Fruit fly (Drosophila melanogaster): ENCODE data around the gene CG43083.

The CG43083 gene

dm6 chr3L:15619626-15620247 is 28.6 kb upstream of the CG43083 start, which contains the start of gene Phs (continued):
- TF ChIP-seq CG10321 (GFP tag; IDR thresholded peaks at IDR 0.05) (0 out of 2 replicates have a peak, but pooled peaks have one; percentile 34), mirr (GFP tag; optimal IDR thresholded peaks at IDR 0.05) (peak; percentile 53), corto (GFP tag; optimal IDR thresholded peaks at IDR 0.05) (peak; percentile 59), Bdp1 (GFP tag; optimal IDR thresholded peaks at IDR 0.05) (peak; percentile 84), odd (GFP tag; optimal IDR thresholded peaks at IDR 0.05) (no peak), Dp (GFP tag; optimal IDR thresholded peaks at IDR 0.05) (peak; percentile 98), nmo (GFP tag; optimal IDR thresholded peaks at IDR 0.05) (peak; percentile 36), fd64A (GFP tag; optimal IDR thresholded peaks at IDR 0.05) (peak; percentile 55), CG4404 (GFP tag; IDR thresholded peaks at IDR 0.05) (peak; percentile 75), gsb-n (tag; optimal IDR thresholded peaks at IDR 0.05) (peak; percentile 96), CG10462 (GFP tag; optimal IDR thresholded peaks at IDR 0.05) (peak; percentile 19), tap (tag; optimal IDR thresholded peaks at IDR 0.05) (no peak), ATbp (GFP tag; optimal IDR thresholded peaks at IDR 0.05) (peak; percentile 67), jumu (GFP tag; optimal IDR thresholded peaks at IDR 0.05) (peak; percentile 90), ac (GFP tag; optimal IDR thresholded peaks at IDR 0.05) (peak; percentile 36), CG14050 (GFP tag; IDR thresholded peaks at IDR 0.05) (peak; percentile 67), CG10366 (GFP tag; IDR thresholded peaks at IDR 0.05) (peak; percentile 71), Vsx1 (GFP tag; optimal IDR thresholded peaks at IDR 0.05) (peak; percentile 15), maf-S (GFP tag; optimal IDR thresholded peaks at IDR 0.05) (peak; percentile 87), CG8089 (GFP tag; optimal IDR thresholded peaks at IDR 0.05) (peak; percentile 76), usp (GFP tag; optimal IDR thresholded peaks at IDR 0.05) (no peak), CG4707 (GFP tag; optimal IDR thresholded peaks at IDR 0.05) (peak; percentile 59), CG1792 (GFP tag; optimal IDR thresholded peaks at IDR 0.05) (peak; percentile 71), BEAF-32 (GFP tag; optimal IDR thresholded peaks at IDR 0.05) (peak; percentile 39), Deaf1 (tag; optimal IDR thresholded peaks at IDR 0.05) (peak; percentile 24), fu2 (GFP tag; optimal IDR thresholded peaks at IDR 0.05) (peak; percentile 84), Atf3 (GFP tag; optimal IDR thresholded peaks at IDR 0.05) (peak; percentile 57), CG7839 (tag; optimal IDR thresholded peaks at IDR 0.05) (peak; percentile 63), jing (GFP tag; optimal IDR thresholded peaks at IDR 0.05) (peak; percentile 48), CG18764 (GFP tag; optimal IDR thresholded peaks at IDR 0.05) (peak; percentile 79), Max (GFP tag; optimal IDR thresholded peaks at IDR 0.05) (peak; percentile 75), CG10959 (GFP tag; IDR thresholded peaks at IDR 0.05) (peak; percentile 55; the same call in 1 of the 2 replicates), ken (GFP tag; IDR thresholded peaks at IDR 0.05) (peak; percentile 94), CG18599 (GFP tag; optimal IDR thresholded peaks at IDR 0.05) (peak; percentile 83), Dbx (GFP tag; IDR thresholded peaks at IDR 0.05) (peak; percentile 93), z (GFP tag; IDR thresholded peaks at IDR 0.05) (peak; percentile 42; the same call in 1 of the 3 replicates), lmd (GFP tag; IDR thresholded peaks at IDR 0.05) (peak; percentile 66), CG4424 (GFP tag; optimal IDR thresholded peaks at IDR 0.05) (peak; percentile 83), Spps (tag; optimal IDR thresholded peaks at IDR 0.05) (no peak), cwo (GFP tag; optimal IDR thresholded peaks at IDR 0.05) (peak; percentile 47), CG9727 (GFP tag; optimal IDR thresholded peaks at IDR 0.05) (peak; percentile 10), CG18262 (tag; optimal IDR thresholded peaks at IDR 0.05) (peak; percentile 38), tgo (GFP tag; IDR thresholded peaks at IDR 0.05) (peak; percentile 65), chm (GFP tag; IDR thresholded peaks at IDR 0.05) (peak; percentile 93), CG8924 (tag; optimal IDR thresholded peaks at IDR 0.05) (peak; percentile 38), pita (GFP tag; optimal IDR thresholded peaks at IDR 0.05) (no peak), CG17802 (tag; optimal IDR thresholded peaks at IDR 0.05) (peak; percentile 74), Camta (GFP tag; optimal IDR thresholded peaks at IDR 0.05) (peak; percentile 78), CG17912 (GFP tag; optimal IDR thresholded peaks at IDR 0.05) (peak; percentile 81), hbn (GFP tag; IDR thresholded peaks at IDR 0.05; ENCODE audit: partially characterized antibody) (peak; percentile 38; the same call in 1 of the 2 replicates)
